Worm (Caenorhabditis elegans): Measurements from ENCODE around the gene T26C12.1.
"Not testable (repeated sequence)": the region's sequence is repeated elsewhere in the genome, so short reads cannot be mapped to it uniquely, and the experiment has no call there.

T26C12.1 gene

ce11 chrIV:3296578-3297549, 38.2 kb downstream of the T26C12.1 start:
- TF ChIP-seq nhr-67 (tag; optimal IDR thresholded peaks at IDR 0.05) (no peak), fkh-2 (tag; optimal IDR thresholded peaks at IDR 0.05) (no peak), zag-1 (tag; optimal IDR thresholded peaks at IDR 0.05) (no peak), nfya-1 (tag; optimal IDR thresholded peaks at IDR 0.05; ENCODE audit: insufficient read depth) (no peak), hmg-11 (tag; optimal IDR thresholded peaks at IDR 0.05) (no peak), nhr-11 (tag; optimal IDR thresholded peaks at IDR 0.05) (no peak), ztf-4 (tag; optimal IDR thresholded peaks at IDR 0.05) (no peak), ZK546.5 (tag; optimal IDR thresholded peaks at IDR 0.05) (no peak), snpc-4 (tag; optimal IDR thresholded peaks at IDR 0.05) (no peak), R02D3.7 (tag; optimal IDR thresholded peaks at IDR 0.05) (no peak), nhr-77 (tag; optimal IDR thresholded peaks at IDR 0.05) (no peak), tbx-2 (tag; optimal IDR thresholded peaks at IDR 0.05) (no peak), unc-62 (GFP tag; optimal IDR thresholded peaks at IDR 0.05) (no peak), jun-1 (tag; optimal IDR thresholded peaks at IDR 0.05) (no peak), lsy-12 (tag; optimal IDR thresholded peaks at IDR 0.05) (no peak), lin-39 (tag; optimal IDR thresholded peaks at IDR 0.05) (no peak), mml-1 (tag; optimal IDR thresholded peaks at IDR 0.05) (no peak), pha-4 (tag; optimal IDR thresholded peaks at IDR 0.05) (no peak), ama-1 (optimal IDR thresholded peaks at IDR 0.05) (no peak)

ce11 chrIV:3298300-3298699, 39.6 kb downstream of the T26C12.1 start, which contains the start of gene W08E12.6:
W08E12.6 (plus strand) TSS chrIV:3298600.
- TF ChIP-seq jun-1 (tag; optimal IDR thresholded peaks at IDR 0.05): no peak
- TF ChIP-seq zag-1 (tag; optimal IDR thresholded peaks at IDR 0.05): no peak
- no peak for TF ChIP-seq sea-2 (GFP tag; optimal IDR thresholded peaks at IDR 0.05)
- no peak for TF ChIP-seq ceh-28 (tag; optimal IDR thresholded peaks at IDR 0.05)
- TF ChIP-seq tbx-2 (tag; optimal IDR thresholded peaks at IDR 0.05): no peak
- no peak for TF ChIP-seq daf-12 (tag; optimal IDR thresholded peaks at IDR 0.05)
- no peak for TF ChIP-seq pha-4 (tag; optimal IDR thresholded peaks at IDR 0.05)
- TF ChIP-seq fos-1 (tag; optimal IDR thresholded peaks at IDR 0.05): no peak
- TF ChIP-seq hmg-11 (tag; optimal IDR thresholded peaks at IDR 0.05): no peak
- TF ChIP-seq lsy-12 (tag; optimal IDR thresholded peaks at IDR 0.05): no peak
- no peak for TF ChIP-seq elt-1 (tag; optimal IDR thresholded peaks at IDR 0.05)
- no peak for TF ChIP-seq skn-1 (tag; optimal IDR thresholded peaks at IDR 0.05)

- TF ChIP-seq ztf-4 (tag; optimal IDR thresholded peaks at IDR 0.05) (no peak), elt-1 (tag; optimal IDR thresholded peaks at IDR 0.05) (no peak), fkh-10 (GFP tag; optimal IDR thresholded peaks at IDR 0.05) (no peak), skn-1 (tag; optimal IDR thresholded peaks at IDR 0.05) (no peak), unc-62 (GFP tag; optimal IDR thresholded peaks at IDR 0.05) (no peak), nhr-23 (tag; optimal IDR thresholded peaks at IDR 0.05) (no peak), unc-39 (tag; optimal IDR thresholded peaks at IDR 0.05) (no peak), nhr-43 (tag; optimal IDR thresholded peaks at IDR 0.05; ENCODE audit: poor library complexity, severe bottlenecking) (no peak), mdl-1 (tag; optimal IDR thresholded peaks at IDR 0.05) (no peak), ceh-82 (tag; optimal IDR thresholded peaks at IDR 0.05) (no peak), nfya-1 (tag; optimal IDR thresholded peaks at IDR 0.05; ENCODE audit: insufficient read depth) (no peak), nhr-12 (tag; optimal IDR thresholded peaks at IDR 0.05) (no peak), pqm-1 (tag; optimal IDR thresholded peaks at IDR 0.05) (no peak)
These were observed 40.5 kb downstream of the T26C12.1 start for ce11 chrIV:3299229-3299628.

DNA sequence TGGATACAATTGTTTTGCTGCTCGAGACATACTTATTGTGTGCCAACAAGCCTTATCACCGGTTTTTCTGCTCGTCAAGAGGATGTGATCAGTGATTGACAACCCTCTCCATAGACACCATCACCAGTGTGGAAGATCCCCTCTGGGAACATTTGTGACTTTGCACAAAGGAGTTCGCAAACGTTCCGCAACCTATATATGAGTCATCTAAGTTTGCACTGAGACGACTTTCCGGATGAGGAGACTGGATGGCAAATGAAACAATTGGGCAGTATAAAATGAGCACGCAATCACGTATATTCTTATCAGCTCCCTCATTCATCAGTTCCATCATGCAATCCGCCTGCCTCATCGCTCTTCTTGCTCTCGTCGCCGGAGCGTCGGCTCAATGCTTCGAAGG, 41.8 kb downstream of the T26C12.1 start, which contains the start of gene W08E12.5:
Gene W08E12.5 (plus strand): TSS at position 301 of the 400 bp plus-strand sequence.
- no peak for TF ChIP-seq snpc-4 (tag; optimal IDR thresholded peaks at IDR 0.05)

DNA sequence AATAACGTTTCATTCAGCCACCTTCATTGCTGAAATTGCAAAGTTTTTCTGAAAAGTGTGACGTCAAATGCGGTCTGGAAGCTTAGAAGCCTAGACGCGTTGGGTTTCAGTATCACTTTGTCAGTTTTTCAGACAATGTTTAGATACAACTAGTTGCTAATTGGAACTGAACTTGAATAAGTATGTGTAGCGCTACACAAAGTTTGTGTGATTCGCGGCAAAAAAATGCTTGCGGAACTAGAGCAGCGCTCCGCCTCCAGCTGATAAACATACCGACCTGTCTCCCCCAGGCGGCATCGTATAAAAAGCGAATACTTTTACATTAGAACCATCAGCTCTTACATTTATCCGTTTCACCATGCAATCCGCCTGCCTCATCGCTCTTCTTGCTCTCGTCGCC, 43.3 kb downstream of the T26C12.1 start, which contains the start of gene W08E12.4:
Gene W08E12.4 (plus strand): TSS at position 301 of the 400 bp plus-strand sequence.
- not testable (repeated sequence) for TF ChIP-seq eor-1 (tag; optimal IDR thresholded peaks at IDR 0.05); fkh-10 (GFP tag; optimal IDR thresholded peaks at IDR 0.05); jun-1 (tag; optimal IDR thresholded peaks at IDR 0.05)

All from whole organism, L3 larva.